Worm (Caenorhabditis elegans) whole organism, L4 larva: Measurements from ENCODE around the gene glr-2.
A peak's percentile ranks its signal among the peaks of the same experiment; 100 is the strongest.

Experiments used
- Y48G9A.11 ChIP-seq: fragments of 200-800 bp; sonication (Bioruptor generic); IDR thresholded peaks from 2 replicates; pipeline ENCODE4 v1.3.6; 2022; ENCODE audit warnings: missing genetic modification reagents, missing genetic modification characterization, missing compliant biosample characterization
- aly-2 ChIP-seq: sonication (generic microtip); optimal IDR thresholded peaks from 2 replicates; lab custom pipeline; 2018; ENCODE audit warnings: missing biosample characterization, missing genetic modification characterization
- daf-19 ChIP-seq: fragments of 200-800 bp; sonication (Bioruptor generic); conservative IDR thresholded peaks from 2 replicates; pipeline ENCODE4 v1.3.6; 2022; ENCODE audit warnings: missing genetic modification characterization, missing compliant biosample characterization
- fkh-10 ChIP-seq: fragments of 150-350 bp; optimal IDR thresholded peaks from 2 replicates; lab custom pipeline; 2014; ENCODE audit warnings: missing biosample characterization, missing genetic modification reagents, missing genetic modification characterization
- lir-3 ChIP-seq: sonication (generic microtip); optimal IDR thresholded peaks from 2 replicates; lab custom pipeline; 2016; ENCODE audit warnings: mild to moderate bottlenecking, missing genetic modification characterization, missing compliant biosample characterization
- nhr-10 ChIP-seq: fragments of 150-350 bp; optimal IDR thresholded peaks from 2 replicates; lab custom pipeline; 2014; ENCODE audit warnings: missing biosample characterization, missing genetic modification characterization
- nhr-25 ChIP-seq: sonication (generic microtip); optimal IDR thresholded peaks from 2 replicates; lab custom pipeline; 2017; ENCODE audit warnings: missing genetic modification characterization, mild to moderate bottlenecking, missing compliant biosample characterization, antibody characterized with exemption, moderate library complexity, borderline replicate concordance; ENCODE audit not compliant: insufficient read depth
- nhr-28 ChIP-seq: fragments of 150-350 bp; optimal IDR thresholded peaks from 2 replicates; lab custom pipeline; 2014; ENCODE audit warnings: missing biosample characterization, missing genetic modification characterization
- nhr-76 ChIP-seq: fragments of 150-350 bp; optimal IDR thresholded peaks from 2 replicates; lab custom pipeline; 2014; ENCODE audit warnings: missing biosample characterization, missing genetic modification characterization
- pha-4 ChIP-seq, 2 experiments: fragments of 150-350 bp in 1 of 2; fragments of 200-800 bp in 1 of 2; sonication (Bioruptor generic) in 1 of 2; IDR thresholded peaks in 1 of 2; optimal IDR thresholded peaks in 1 of 2; 2 replicates each; pipeline versions ENCODE4 v1.3.6 to Lab custom; 2014 to 2022; ENCODE audit warnings: missing genetic modification characterization in 2 of 2, missing genetic modification reagents in 2 of 2, missing biosample characterization in 1 of 2, missing compliant biosample characterization in 1 of 2
- ztf-11 ChIP-seq: fragments of 150-350 bp; optimal IDR thresholded peaks from 2 replicates; lab custom pipeline; 2014; ENCODE audit warnings: missing biosample characterization, missing genetic modification characterization

DNA sequence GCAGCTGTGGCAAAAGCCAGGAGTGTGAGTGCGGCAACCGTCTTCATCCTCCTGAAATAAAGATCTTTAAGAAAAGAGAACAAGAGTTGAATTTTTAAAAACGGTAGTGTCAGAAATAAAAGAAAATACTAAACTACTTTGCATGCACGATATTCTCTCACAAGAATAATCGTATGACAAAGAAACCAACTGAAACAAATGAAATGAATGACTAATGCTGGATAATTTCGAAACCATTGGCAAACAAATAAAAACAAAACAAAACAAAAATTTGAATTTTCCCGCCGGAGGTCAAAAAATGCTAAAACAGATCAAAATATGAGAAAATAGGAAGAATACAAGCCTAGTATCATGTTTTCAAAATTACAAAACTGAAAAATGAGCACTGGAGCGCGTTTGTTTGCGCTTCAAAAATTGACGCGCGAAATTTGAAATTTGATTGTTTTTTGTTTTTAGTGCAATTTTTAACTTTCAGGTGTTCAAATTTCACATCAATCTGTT is 40.8 kb downstream of the glr-2 start, which contains the start of gene cpg-2:
- TF ChIP-seq nhr-25 (tag; lab: Kevin White, UChicago) (no peak), ztf-11 (tag; lab: Kevin White, UChicago) (no peak), nhr-28 (tag; lab: Kevin White, UChicago) (no peak), Y48G9A.11 (GFP tag; lab: Robert Waterston, UW) (peak; percentile 86), nhr-76 (no peak), lir-3 (no peak), daf-19 (GFP tag; lab: Robert Waterston, UW) (no peak), fkh-10 (GFP tag; lab: Kevin White, UChicago) (no peak), pha-4 (GFP tag; IDR thresholded peaks at IDR 0.05; lab: Robert Waterston, UW) (no peak), pha-4 (tag; optimal IDR thresholded peaks at IDR 0.05; lab: Kevin White, UChicago) (no peak), aly-2 (tag; lab: Kevin White, UChicago) (no peak), nhr-10 (tag; lab: Kevin White, UChicago) (no peak)
